Fruit fly (Drosophila melanogaster): ENCODE measurements around the gene CG7202.

The CG7202 gene

dm6 chr3L:21516716-21517266 is 24.2 kb upstream of the CG7202 start (continued):
- TF ChIP-seq E2f2 (GFP tag; IDR thresholded peaks at IDR 0.05) (peak; percentile 15; the same call in 1 of the 2 replicates), CG8290 (GFP tag; optimal IDR thresholded peaks at IDR 0.05) (peak; percentile 13), CG8290 (tag; optimal IDR thresholded peaks at IDR 0.05) (no peak), unpg (GFP tag; optimal IDR thresholded peaks at IDR 0.05) (peak; percentile 5), HmgZ (tag; optimal IDR thresholded peaks at IDR 0.05) (peak; percentile 36), Xrp1 (GFP tag; IDR thresholded peaks at IDR 0.05) (no peak), gfzf (GFP tag; optimal IDR thresholded peaks at IDR 0.05) (peak; percentile 95), pb (GFP tag; optimal IDR thresholded peaks at IDR 0.05) (no peak), Sin3A (optimal IDR thresholded peaks at IDR 0.05) (peak; percentile 68), HLH54F (GFP tag; optimal IDR thresholded peaks at IDR 0.05) (peak; percentile 25), gcm (GFP tag; optimal IDR thresholded peaks at IDR 0.05) (no peak), dimm (GFP tag; IDR thresholded peaks at IDR 0.05) (no peak), row (GFP tag; IDR thresholded peaks at IDR 0.05) (peak; percentile 43; the same call in 2 of the 3 replicates), CG12391 (tag; optimal IDR thresholded peaks at IDR 0.05) (peak; percentile 54), sug (tag; optimal IDR thresholded peaks at IDR 0.05) (peak; percentile 23), CG12659 (GFP tag; optimal IDR thresholded peaks at IDR 0.05) (peak; percentile 69), az2 (GFP tag; optimal IDR thresholded peaks at IDR 0.05) (peak; percentile 27), lola (GFP tag; optimal IDR thresholded peaks at IDR 0.05) (peak in 1 of 3 experiments; percentile 8), CG17829 (tag; optimal IDR thresholded peaks at IDR 0.05) (peak; percentile 40), CG34224 (GFP tag; IDR thresholded peaks at IDR 0.05; ENCODE audit: partially characterized antibody) (peak; percentile 10; the same call in 1 of the 3 replicates), zen (tag; optimal IDR thresholded peaks at IDR 0.05) (peak; percentile 26), Ets65A (GFP tag) (no peak), Ets97D (GFP tag; optimal IDR thresholded peaks at IDR 0.05) (peak; percentile 70), CG12236 (GFP tag; optimal IDR thresholded peaks at IDR 0.05) (no peak), lilli (GFP tag; optimal IDR thresholded peaks at IDR 0.05) (peak; percentile 38), corto (GFP tag; optimal IDR thresholded peaks at IDR 0.05) (no peak), aop (GFP tag; IDR thresholded peaks at IDR 0.05) (no peak), Side (GFP tag; optimal IDR thresholded peaks at IDR 0.05) (peak; percentile 35), hth (optimal IDR thresholded peaks at IDR 0.05) (no peak), CG11456 (GFP tag; IDR thresholded peaks at IDR 0.05) (no peak), CoRest (tag; optimal IDR thresholded peaks at IDR 0.05) (peak; percentile 36), CG10431 (GFP tag; optimal IDR thresholded peaks at IDR 0.05) (peak; percentile 85), Hr51 (GFP tag; optimal IDR thresholded peaks at IDR 0.05) (peak in 1 of 2 experiments; percentile 24), CG18011 (GFP tag; optimal IDR thresholded peaks at IDR 0.05) (no peak), dmrt11E (tag; optimal IDR thresholded peaks at IDR 0.05) (peak; percentile 1), CG6689 (GFP tag; IDR thresholded peaks at IDR 0.05) (peak; percentile 17; the same call in 1 of the 2 replicates), MBD-R2 (GFP tag; IDR thresholded peaks at IDR 0.05) (peak; percentile 56; the same call in 1 of the 2 replicates), CG9609 (GFP tag; optimal IDR thresholded peaks at IDR 0.05) (peak; percentile 14), pho (GFP tag; optimal IDR thresholded peaks at IDR 0.05) (peak; percentile 6), yki (optimal IDR thresholded peaks at IDR 0.05) (no peak), Atf3 (GFP tag; optimal IDR thresholded peaks at IDR 0.05) (no peak), CG7786 (GFP tag; optimal IDR thresholded peaks at IDR 0.05) (peak; percentile 42), CG30403 (GFP tag; optimal IDR thresholded peaks at IDR 0.05) (peak; percentile 38), CG13287 (GFP tag; IDR thresholded peaks at IDR 0.05; ENCODE audit: partially characterized antibody) (peak; percentile 34; the same call in 1 of the 2 replicates), CG4424 (GFP tag; optimal IDR thresholded peaks at IDR 0.05) (peak; percentile 33), trh (GFP tag; optimal IDR thresholded peaks at IDR 0.05) (no peak), CG2120 (GFP tag; optimal IDR thresholded peaks at IDR 0.05) (peak; percentile 58), p53 (GFP tag; optimal IDR thresholded peaks at IDR 0.05) (no peak), NC2β (GFP tag; optimal IDR thresholded peaks at IDR 0.05) (peak; percentile 57), CG10462 (GFP tag; optimal IDR thresholded peaks at IDR 0.05) (peak; percentile 11), cato (GFP tag; optimal IDR thresholded peaks at IDR 0.05; ENCODE audit: borderline replicate concordance) (peak; percentile 0)
